Worm (Caenorhabditis elegans) whole organism, late embryonic: ENCODE data around the gene crh-2.

ENCODE experiments used
- C38D4.7 ChIP-seq: fragments of 200-800 bp; sonication (Bioruptor generic); optimal IDR thresholded peaks from 2 replicates; lab custom pipeline; 2018; ENCODE audit warnings: mild to moderate bottlenecking, missing genetic modification characterization, moderate library complexity, missing compliant biosample characterization
- F13H6.1 ChIP-seq: sonication (generic microtip); optimal IDR thresholded peaks from 2 replicates; lab custom pipeline; 2016; ENCODE audit warnings: missing genetic modification characterization, missing compliant biosample characterization
- K09A11.1 ChIP-seq: sonication (generic microtip); optimal IDR thresholded peaks from 2 replicates; lab custom pipeline; 2017; ENCODE audit warnings: antibody characterized with exemption, mild to moderate bottlenecking, missing genetic modification characterization, missing compliant biosample characterization; ENCODE audit not compliant: insufficient read depth
- ceh-18 ChIP-seq: sonication (generic microtip); optimal IDR thresholded peaks from 2 replicates; lab custom pipeline; 2016; ENCODE audit warnings: missing genetic modification characterization, missing compliant biosample characterization
- ceh-2 ChIP-seq: sonication (generic microtip); optimal IDR thresholded peaks from 2 replicates; lab custom pipeline; 2016; ENCODE audit warnings: missing genotype, missing genetic modification characterization, missing compliant biosample characterization
- ceh-30 ChIP-seq: fragments of 150-350 bp; optimal IDR thresholded peaks from 2 replicates; lab custom pipeline; 2014; ENCODE audit warnings: missing biosample characterization, missing genetic modification characterization
- ceh-34 ChIP-seq: sonication (generic microtip); optimal IDR thresholded peaks from 2 replicates; lab custom pipeline; 2016; ENCODE audit warnings: mild to moderate bottlenecking, missing genetic modification characterization, missing compliant biosample characterization
- ceh-45 ChIP-seq: fragments of 200-800 bp; sonication (Bioruptor generic); IDR thresholded peaks from 2 replicates; pipeline ENCODE4 v1.3.6; 2022; ENCODE audit warnings: missing genetic modification reagents, missing genetic modification characterization, missing compliant biosample characterization
- ceh-48 ChIP-seq: sonication (generic microtip); optimal IDR thresholded peaks from 2 replicates; lab custom pipeline; 2016; ENCODE audit warnings: missing genetic modification characterization, inconsistent platforms, missing compliant biosample characterization
- ceh-9 ChIP-seq: sonication (generic microtip); optimal IDR thresholded peaks from 2 replicates; lab custom pipeline; 2016; ENCODE audit warnings: mild to moderate bottlenecking, missing genetic modification characterization, inconsistent platforms, missing compliant biosample characterization
- che-1 ChIP-seq: sonication (generic microtip); optimal IDR thresholded peaks from 2 replicates; lab custom pipeline; 2016; ENCODE audit warnings: mild to moderate bottlenecking, missing genetic modification characterization, missing compliant biosample characterization
- dmd-4 ChIP-seq: sonication (generic microtip); optimal IDR thresholded peaks from 2 replicates; lab custom pipeline; 2016; ENCODE audit warnings: borderline replicate concordance, missing genetic modification characterization, missing compliant biosample characterization
- elt-2 ChIP-seq: sonication (generic microtip); optimal IDR thresholded peaks from 2 replicates; lab custom pipeline; 2016; ENCODE audit warnings: missing genetic modification reagents, missing genetic modification characterization, missing compliant biosample characterization
- ets-4 ChIP-seq: sonication (generic microtip); optimal IDR thresholded peaks from 2 replicates; lab custom pipeline; 2016; ENCODE audit warnings: missing genetic modification characterization, missing compliant biosample characterization
- fax-1 ChIP-seq: sonication (generic microtip); optimal IDR thresholded peaks from 2 replicates; lab custom pipeline; 2016; ENCODE audit warnings: missing genotype, missing genetic modification characterization, missing compliant biosample characterization
- fkh-6 ChIP-seq: sonication (generic microtip); optimal IDR thresholded peaks from 2 replicates; lab custom pipeline; 2016; ENCODE audit warnings: missing genetic modification characterization, missing compliant biosample characterization
- gmeb-2 ChIP-seq: sonication (generic microtip); optimal IDR thresholded peaks from 2 replicates; lab custom pipeline; 2016; ENCODE audit warnings: missing genetic modification characterization, inconsistent platforms, missing compliant biosample characterization
- hlh-13 ChIP-seq: fragments of 200-800 bp; sonication (Bioruptor generic); optimal IDR thresholded peaks from 2 replicates; lab custom pipeline; 2018; ENCODE audit warnings: mild to moderate bottlenecking, missing genetic modification characterization, missing compliant biosample characterization
- hlh-15 ChIP-seq: sonication (generic microtip); optimal IDR thresholded peaks from 2 replicates; lab custom pipeline; 2016; ENCODE audit warnings: missing genetic modification characterization, missing compliant biosample characterization
- hlh-30 ChIP-seq: sonication (generic microtip); optimal IDR thresholded peaks from 2 replicates; lab custom pipeline; 2017; ENCODE audit warnings: antibody characterized with exemption, missing genetic modification characterization, missing compliant biosample characterization; ENCODE audit not compliant: insufficient read depth
- lim-6 ChIP-seq: sonication (generic microtip); optimal IDR thresholded peaks from 2 replicates; lab custom pipeline; 2016; ENCODE audit warnings: missing genetic modification characterization, missing compliant biosample characterization
- nfya-1 ChIP-seq: sonication (generic microtip); optimal IDR thresholded peaks from 2 replicates; lab custom pipeline; 2017; ENCODE audit warnings: missing genetic modification characterization, mild to moderate bottlenecking, missing compliant biosample characterization, antibody characterized with exemption, moderate library complexity
- npax-4 ChIP-seq: sonication (generic microtip); optimal IDR thresholded peaks from 2 replicates; lab custom pipeline; 2016; ENCODE audit warnings: missing genetic modification characterization, missing compliant biosample characterization
- pat-9 ChIP-seq: fragments of 200-800 bp; sonication (Bioruptor generic); optimal IDR thresholded peaks from 2 replicates; lab custom pipeline; 2018; ENCODE audit warnings: mild to moderate bottlenecking, missing genetic modification characterization, moderate library complexity, missing compliant biosample characterization
- pha-4 ChIP-seq: fragments of 150-350 bp; optimal IDR thresholded peaks from 2 replicates; lab custom pipeline; 2018; ENCODE audit warnings: missing biosample characterization, missing genetic modification reagents, missing genetic modification characterization
- pros-1 ChIP-seq: fragments of 150-350 bp; optimal IDR thresholded peaks from 2 replicates; lab custom pipeline; 2014; ENCODE audit warnings: missing biosample characterization, missing genetic modification reagents, missing genetic modification characterization
- ref-2 ChIP-seq: sonication (generic microtip); optimal IDR thresholded peaks from 2 replicates; lab custom pipeline; 2016; ENCODE audit warnings: missing genetic modification characterization, missing compliant biosample characterization
- rnt-1 ChIP-seq: sonication (generic microtip); optimal IDR thresholded peaks from 2 replicates; lab custom pipeline; 2016; ENCODE audit warnings: missing genetic modification characterization, missing compliant biosample characterization
- sox-2 ChIP-seq: fragments of 200-800 bp; sonication (Bioruptor generic); IDR thresholded peaks from 2 replicates; pipeline ENCODE4 v1.3.6; 2022; ENCODE audit warnings: missing genetic modification reagents, missing genetic modification characterization, missing compliant biosample characterization
- syd-9 ChIP-seq: sonication (generic microtip); optimal IDR thresholded peaks from 2 replicates; lab custom pipeline; 2016; ENCODE audit warnings: mild to moderate bottlenecking, missing genetic modification characterization, moderate library complexity, missing compliant biosample characterization
- tbx-2 ChIP-seq: sonication (generic microtip); optimal IDR thresholded peaks from 2 replicates; lab custom pipeline; 2016; ENCODE audit warnings: missing genetic modification characterization, missing compliant biosample characterization
- tbx-7 ChIP-seq: sonication (generic microtip); optimal IDR thresholded peaks from 2 replicates; lab custom pipeline; 2016; ENCODE audit warnings: missing genotype, missing genetic modification characterization, missing compliant biosample characterization
- ttx-3 ChIP-seq: sonication (generic microtip); optimal IDR thresholded peaks from 2 replicates; lab custom pipeline; 2016; ENCODE audit warnings: missing genetic modification reagents, missing genetic modification characterization, missing compliant biosample characterization
- unc-3 ChIP-seq, 2 experiments: fragments of 200-800 bp in 1 of 2; sonication (Bioruptor generic) in 1 of 2; sonication (generic microtip) in 1 of 2; conservative IDR thresholded peaks in 1 of 2; optimal IDR thresholded peaks in 1 of 2; 2 replicates each; pipeline versions ENCODE4 v1.3.6 to Lab custom; 2016 to 2022; ENCODE audit warnings: missing compliant biosample characterization in 2 of 2, missing genetic modification characterization in 2 of 2, missing genetic modification reagents in 1 of 2
- unc-42 ChIP-seq: sonication (generic microtip); optimal IDR thresholded peaks from 2 replicates; lab custom pipeline; 2016; ENCODE audit warnings: missing genotype, missing genetic modification characterization, missing compliant biosample characterization
- unc-86 ChIP-seq: sonication (generic microtip); optimal IDR thresholded peaks from 2 replicates; lab custom pipeline; 2016; ENCODE audit warnings: missing genetic modification characterization, missing compliant biosample characterization
- zip-5 ChIP-seq: sonication (generic microtip); optimal IDR thresholded peaks from 2 replicates; lab custom pipeline; 2016; ENCODE audit warnings: missing genetic modification characterization, missing compliant biosample characterization

Gene crh-2

DNA sequence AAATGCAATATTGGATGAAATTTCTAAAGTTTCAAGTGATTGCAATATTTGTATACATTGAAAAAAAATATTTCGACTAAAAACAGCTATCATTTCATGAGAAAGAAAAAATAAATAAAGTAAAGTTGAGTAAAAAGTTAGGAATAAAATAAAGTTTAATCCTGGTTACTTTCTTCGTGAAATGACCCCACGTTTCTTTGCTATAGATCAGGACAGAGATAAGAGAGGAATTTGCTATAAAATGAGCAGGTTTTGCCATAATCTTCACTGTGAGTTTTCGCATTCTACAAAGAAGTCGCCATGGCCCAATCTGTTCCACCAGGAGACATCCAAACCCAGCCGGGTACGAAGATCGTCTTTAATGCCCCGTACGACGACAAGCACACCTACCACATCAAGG is 6.7 kb upstream of the crh-2 start, which contains the start of gene msp-49:
Gene msp-49, plus strand, starts transcription at position 301 of the 400 bp plus-strand sequence.
- TF ChIP-seq fkh-6: no peak
- no peak for TF ChIP-seq tbx-7 (tag; lab: Kevin White, UChicago)
- no peak for TF ChIP-seq tbx-2 (tag; lab: Kevin White, UChicago)
- TF ChIP-seq ceh-18 (tag; lab: Kevin White, UChicago): no peak
- no peak for TF ChIP-seq unc-3 (GFP tag; conservative IDR thresholded peaks at IDR 0.05; lab: Robert Waterston, UW)
- no peak for TF ChIP-seq unc-3 (tag; optimal IDR thresholded peaks at IDR 0.05; lab: Kevin White, UChicago)
- no peak for TF ChIP-seq C38D4.7 (GFP tag; lab: Kevin White, UChicago)
- TF ChIP-seq unc-42 (tag; lab: Kevin White, UChicago): no peak
- no peak for TF ChIP-seq ttx-3
- TF ChIP-seq sox-2 (GFP tag; lab: Robert Waterston, UW): no peak
- no peak for TF ChIP-seq gmeb-2 (tag; lab: Kevin White, UChicago)
- TF ChIP-seq unc-86 (tag; lab: Kevin White, UChicago): no peak
- no peak for TF ChIP-seq ceh-9 (tag; lab: Kevin White, UChicago)
- no peak for TF ChIP-seq hlh-15 (tag; lab: Kevin White, UChicago)
- no peak for TF ChIP-seq ceh-48 (tag; lab: Kevin White, UChicago)
- no peak for TF ChIP-seq ref-2 (tag; lab: Kevin White, UChicago)
- TF ChIP-seq lim-6 (tag; lab: Kevin White, UChicago): no peak
- TF ChIP-seq zip-5: no peak
- TF ChIP-seq che-1: no peak
- no peak for TF ChIP-seq dmd-4 (tag; lab: Kevin White, UChicago)
- TF ChIP-seq pat-9 (tag; lab: Kevin White, UChicago): no peak

DNA sequence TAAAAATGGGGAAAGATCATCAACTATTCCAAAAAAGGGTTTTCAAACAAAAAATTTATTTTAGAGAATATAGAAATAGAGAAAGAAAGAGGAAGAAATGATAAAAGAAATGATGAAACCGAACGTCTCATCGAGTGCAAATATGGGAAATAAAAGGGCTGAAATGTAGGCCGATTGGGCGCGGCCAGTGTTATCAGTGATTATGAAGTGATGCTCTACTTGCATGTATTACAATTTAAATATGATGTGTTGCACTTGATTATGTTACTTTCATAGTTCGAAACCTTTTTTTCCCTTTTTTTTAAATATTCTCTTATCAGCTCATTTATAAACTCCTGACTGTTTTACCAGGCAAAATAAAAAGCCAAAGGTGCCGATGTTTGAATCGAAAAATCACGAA is 4.4 kb upstream of the crh-2 start:
- TF ChIP-seq elt-2 (tag; lab: Kevin White, UChicago) (peak; percentile 71), ceh-30 (tag; lab: Kevin White, UChicago) (no peak)
- TF ChIP-seq, all 69 proteins: peak for 1

DNA sequence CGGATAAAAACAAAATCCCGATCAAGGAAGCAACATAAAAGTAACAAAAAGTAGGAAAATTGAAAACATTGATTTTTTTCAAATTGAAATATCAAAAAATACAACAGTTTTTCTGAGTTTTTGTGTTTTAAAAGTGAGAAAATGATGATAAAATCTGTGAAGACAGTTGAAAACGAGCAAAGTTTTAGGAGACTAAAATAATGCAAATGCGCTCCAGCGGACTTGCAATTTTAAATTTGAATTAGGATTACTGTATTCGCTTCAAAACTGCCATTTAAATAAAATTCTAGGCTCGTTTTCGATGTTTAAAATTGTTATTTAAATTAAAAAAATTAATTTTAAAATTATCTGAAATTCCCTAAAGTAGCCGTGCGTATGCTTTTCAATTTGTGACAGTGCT is 565 bp upstream of the crh-2 start:
- TF ChIP-seq ceh-34 (no peak), hlh-30 (no peak), F13H6.1 (no peak), tbx-2 (tag; lab: Kevin White, UChicago) (no peak), gmeb-2 (tag; lab: Kevin White, UChicago) (no peak), pros-1 (tag; lab: Kevin White, UChicago) (no peak), che-1 (no peak), npax-4 (tag; lab: Kevin White, UChicago) (no peak), pat-9 (tag; lab: Kevin White, UChicago) (no peak), ceh-9 (tag; lab: Kevin White, UChicago) (no peak), fkh-6 (no peak), ceh-2 (tag; lab: Kevin White, UChicago) (no peak), hlh-13 (GFP tag; lab: Kevin White, UChicago) (no peak), pha-4 (tag; lab: Kevin White, UChicago) (no peak)

DNA sequence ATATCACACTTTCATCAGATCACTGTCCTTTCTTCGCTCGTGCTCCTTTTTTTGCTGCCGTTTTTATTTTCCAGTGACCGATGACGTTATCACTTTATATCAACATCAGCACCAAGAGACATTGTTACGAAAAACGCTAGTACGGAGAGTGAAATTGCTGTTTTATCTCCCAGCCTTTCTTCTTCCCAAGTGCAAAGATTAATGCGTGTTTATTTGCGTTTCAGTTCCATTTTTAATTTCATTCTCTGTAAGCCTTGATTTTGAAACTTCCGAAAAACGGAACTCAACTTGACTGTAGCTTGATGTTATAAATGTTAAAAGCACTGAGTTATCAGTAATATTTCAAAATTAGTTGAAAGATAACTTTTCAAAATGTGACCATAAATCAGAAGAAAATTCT is 499 bp downstream of the crh-2 start:
- no peak for TF ChIP-seq npax-4 (tag; lab: Kevin White, UChicago)
- no peak for TF ChIP-seq ceh-30 (tag; lab: Kevin White, UChicago)
- no peak for TF ChIP-seq che-1
- TF ChIP-seq K09A11.1 (tag; lab: Kevin White, UChicago): no peak
- no peak for TF ChIP-seq dmd-4 (tag; lab: Kevin White, UChicago)
- TF ChIP-seq syd-9 (tag; lab: Kevin White, UChicago): no peak
- TF ChIP-seq ceh-45 (GFP tag; lab: Robert Waterston, UW): no peak
- TF ChIP-seq fax-1 (tag; lab: Kevin White, UChicago): no peak
- TF ChIP-seq ets-4 (tag; lab: Kevin White, UChicago): no peak
- no peak for TF ChIP-seq rnt-1 (tag; lab: Kevin White, UChicago)
- no peak for TF ChIP-seq nfya-1 (tag; lab: Kevin White, UChicago)
